Fruit fly (Drosophila melanogaster) whole organism, prepupa: ENCODE measurements around the gene CG5023.

ENCODE experiments used
- CG10631 ChIP-seq: fragments of 200-800 bp; sonication (Bioruptor generic); optimal IDR thresholded peaks from 2 replicates; lab custom pipeline; 2016; ENCODE audit warnings: missing biosample characterization, missing genetic modification characterization
- CG10669 ChIP-seq: fragments of 200-800 bp; sonication (Bioruptor generic); optimal IDR thresholded peaks from 3 replicates; lab custom pipeline; 2018; ENCODE audit warnings: missing biosample characterization, mild to moderate bottlenecking, missing genetic modification characterization, moderate library complexity
- CG11762 ChIP-seq: fragments of 200-800 bp; sonication (Bioruptor generic); optimal IDR thresholded peaks from 3 replicates; lab custom pipeline; 2016; ENCODE audit warnings: missing biosample characterization, missing genetic modification characterization; ENCODE audit not compliant: insufficient read depth
- CG32006 ChIP-seq: fragments of 200-800 bp; sonication (Bioruptor generic); optimal IDR thresholded peaks from 3 replicates; lab custom pipeline; 2017; ENCODE audit warnings: missing biosample characterization, mild to moderate bottlenecking, missing genetic modification characterization
- CG4318 ChIP-seq: fragments of 200-800 bp; sonication (Bioruptor generic); optimal IDR thresholded peaks from 3 replicates; lab custom pipeline; 2017; ENCODE audit warnings: missing biosample characterization, mild to moderate bottlenecking, missing genetic modification characterization
- CG6276 ChIP-seq: fragments of 200-800 bp; sonication (Bioruptor generic); optimal IDR thresholded peaks from 2 replicates; lab custom pipeline; 2017; ENCODE audit warnings: missing biosample characterization, mild to moderate bottlenecking, missing genetic modification characterization
- CG8632 ChIP-seq: fragments of 200-800 bp; sonication (Bioruptor generic); optimal IDR thresholded peaks from 3 replicates; lab custom pipeline; 2016; ENCODE audit warnings: missing biosample characterization, missing genetic modification characterization
- Hr38 ChIP-seq: sonication (Bioruptor generic); optimal IDR thresholded peaks from 2 replicates; lab custom pipeline; 2016; ENCODE audit warnings: missing biosample characterization, missing genetic modification characterization
- OdsH ChIP-seq: fragments of 200-800 bp; sonication (Bioruptor generic); optimal IDR thresholded peaks from 3 replicates; lab custom pipeline; 2016; ENCODE audit warnings: missing biosample characterization, missing genetic modification characterization
- Sox102F ChIP-seq: fragments of 200-800 bp; sonication (Bioruptor generic); optimal IDR thresholded peaks from 2 replicates; lab custom pipeline; 2016; ENCODE audit warnings: missing biosample characterization, mild to moderate bottlenecking, missing genetic modification characterization
- Sox14 ChIP-seq: fragments of 200-800 bp; sonication (Bioruptor generic); optimal IDR thresholded peaks from 3 replicates; lab custom pipeline; 2016; ENCODE audit warnings: missing biosample characterization, missing genetic modification characterization
- achi ChIP-seq: fragments of 200-800 bp; sonication (Bioruptor generic); optimal IDR thresholded peaks from 3 replicates; lab custom pipeline; 2016; ENCODE audit warnings: missing biosample characterization, missing genetic modification characterization
- dac ChIP-seq: fragments of 200-800 bp; sonication (Bioruptor generic); optimal IDR thresholded peaks from 2 replicates; lab custom pipeline; 2017; ENCODE audit warnings: missing biosample characterization, mild to moderate bottlenecking, missing genetic modification characterization
- eg ChIP-seq: fragments of 200-800 bp; sonication (Bioruptor generic); IDR thresholded peaks from 3 replicates; pipeline ENCODE4 v1.3.6; 2022; ENCODE audit warnings: missing biosample characterization, missing genetic modification characterization
- esn ChIP-seq: fragments of 200-800 bp; sonication (Bioruptor generic); optimal IDR thresholded peaks from 2 replicates; lab custom pipeline; 2016; ENCODE audit warnings: missing biosample characterization, mild to moderate bottlenecking, missing genetic modification characterization, moderate library complexity
- fd59A ChIP-seq: fragments of 200-800 bp; sonication (Bioruptor generic); optimal IDR thresholded peaks from 2 replicates; lab custom pipeline; 2017; ENCODE audit warnings: missing biosample characterization, mild to moderate bottlenecking, missing genetic modification characterization, missing genetic modification reagents
- fd85E ChIP-seq: fragments of 200-800 bp; sonication (Bioruptor generic); optimal IDR thresholded peaks from 3 replicates; lab custom pipeline; 2016; ENCODE audit warnings: missing biosample characterization, missing genetic modification characterization
- lz ChIP-seq: fragments of 200-800 bp; sonication (Bioruptor generic); optimal IDR thresholded peaks from 3 replicates; lab custom pipeline; 2016; ENCODE audit warnings: missing biosample characterization, missing genetic modification characterization
- net ChIP-seq: fragments of 200-800 bp; sonication (Bioruptor generic); optimal IDR thresholded peaks from 3 replicates; lab custom pipeline; 2016; ENCODE audit warnings: missing biosample characterization, missing genetic modification characterization
- spab ChIP-seq: fragments of 200-800 bp; sonication (Bioruptor generic); optimal IDR thresholded peaks from 2 replicates; lab custom pipeline; 2017; ENCODE audit warnings: missing biosample characterization, mild to moderate bottlenecking, missing genetic modification characterization, missing genetic modification reagents
- topi ChIP-seq: fragments of 200-800 bp; sonication (Bioruptor generic); optimal IDR thresholded peaks from 3 replicates; lab custom pipeline; 2016; ENCODE audit warnings: missing biosample characterization, missing genetic modification characterization

Gene CG5023

DNA sequence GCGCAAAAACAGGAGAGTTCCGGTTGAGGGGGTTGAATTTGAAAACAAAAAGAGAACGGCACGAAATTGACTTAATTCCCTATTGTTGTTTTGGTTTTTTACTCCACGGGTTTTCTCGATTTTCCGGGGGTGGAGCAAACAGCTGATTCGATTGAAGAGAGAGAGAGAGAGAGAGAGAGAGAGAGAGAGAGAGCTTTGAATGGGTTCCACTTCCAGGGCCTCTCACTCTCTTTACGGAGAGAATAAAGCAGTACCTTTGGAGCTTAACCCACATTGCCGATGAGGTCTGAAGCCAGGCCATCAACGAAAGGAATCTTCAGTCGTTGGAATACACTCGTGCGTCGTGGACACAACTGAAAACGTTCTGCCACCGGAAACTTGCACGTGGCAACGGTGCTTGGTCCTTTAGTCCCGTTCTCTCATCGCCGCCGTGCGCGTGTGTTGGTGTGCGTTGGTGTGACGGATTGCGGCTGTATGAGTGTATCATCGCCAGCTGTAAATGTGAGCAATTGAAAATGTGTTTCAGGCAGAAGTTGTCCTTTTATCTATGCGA is 35.3 kb downstream of the CG5023 start, which contains the start of gene Nlg4:
Nlg4 (plus strand) TSS at position 332 of the 553 bp plus-strand sequence.
- no peak for TF ChIP-seq CG10669
- no peak for TF ChIP-seq CG32006
- no peak for TF ChIP-seq CG11762 (GFP tag; lab: Kevin White, UChicago)
- no peak for TF ChIP-seq eg (GFP tag; lab: Robert Waterston, UW)
- TF ChIP-seq net (GFP tag; lab: Kevin White, UChicago): no peak
- no peak for TF ChIP-seq Sox102F (GFP tag; lab: Kevin White, UChicago)
- TF ChIP-seq dac (GFP tag; lab: Kevin White, UChicago): no peak
- no peak for TF ChIP-seq fd59A (GFP tag; lab: Kevin White, UChicago)
- TF ChIP-seq CG4318 (GFP tag; lab: Kevin White, UChicago): no peak
- no peak for TF ChIP-seq Hr38 (GFP tag; lab: Kevin White, UChicago)
- no peak for TF ChIP-seq lz (GFP tag; lab: Kevin White, UChicago)
- TF ChIP-seq, all 60 proteins: peak for 0

DNA sequence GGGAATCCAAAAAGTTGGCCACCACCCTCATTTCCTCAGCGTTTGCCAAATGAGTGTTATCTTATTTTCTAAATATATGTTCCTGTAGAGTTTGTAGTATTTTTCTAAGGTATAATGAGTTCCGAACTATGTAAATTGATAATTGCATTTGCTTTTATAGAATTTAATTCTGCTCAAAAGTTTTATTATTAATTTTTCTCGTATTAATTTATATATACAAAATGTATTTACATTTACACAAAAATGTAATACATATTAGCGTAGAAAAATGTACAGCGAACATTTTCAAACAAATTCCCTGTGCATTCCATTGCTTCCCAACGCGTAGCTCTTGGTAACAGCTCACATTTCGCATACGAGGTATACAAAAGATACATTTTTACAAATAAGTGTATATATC is 40.5 kb downstream of the CG5023 start, which contains the start of gene CG17199:
CG17199 (minus strand) TSS at position 101 of the 400 bp plus-strand sequence.
- no peak for TF ChIP-seq lz (GFP tag; lab: Kevin White, UChicago)
- TF ChIP-seq CG10631 (GFP tag; lab: Kevin White, UChicago): no peak
- TF ChIP-seq achi: no peak
- TF ChIP-seq Sox14 (GFP tag; lab: Kevin White, UChicago): no peak
- TF ChIP-seq CG32006: no peak
- no peak for TF ChIP-seq dac (GFP tag; lab: Kevin White, UChicago)
- TF ChIP-seq fd85E: no peak
- no peak for TF ChIP-seq esn
- no peak for TF ChIP-seq spab (GFP tag; lab: Kevin White, UChicago)
- TF ChIP-seq CG8632 (GFP tag; lab: Kevin White, UChicago): no peak
- TF ChIP-seq OdsH (GFP tag; lab: Kevin White, UChicago): no peak
- no peak for TF ChIP-seq CG6276 (GFP tag; lab: Kevin White, UChicago)
- TF ChIP-seq topi: no peak
- TF ChIP-seq, all 60 proteins: peak for 0
